Fruit fly (Drosophila melanogaster) whole organism, prepupa: ENCODE measurements around the gene CG6195.

Source experiments
- CG16779 ChIP-seq: fragments of 200-800 bp; sonication (Bioruptor generic); optimal IDR thresholded peaks from 3 replicates; lab custom pipeline; 2017; ENCODE audit warnings: missing biosample characterization, mild to moderate bottlenecking, missing genetic modification characterization
- CG6792 ChIP-seq: fragments of 200-800 bp; sonication (Bioruptor generic); optimal IDR thresholded peaks from 3 replicates; lab custom pipeline; 2016; ENCODE audit warnings: missing biosample characterization, missing genetic modification characterization
- CG6854 ChIP-seq: fragments of 200-800 bp; sonication (Bioruptor generic); optimal IDR thresholded peaks from 2 replicates; lab custom pipeline; 2017; ENCODE audit warnings: missing biosample characterization, mild to moderate bottlenecking, missing genetic modification characterization
- dsx ChIP-seq: fragments of 200-800 bp; optimal IDR thresholded peaks from 3 replicates; lab custom pipeline; 2019; ENCODE audit warnings: missing biosample characterization, mild to moderate bottlenecking, missing genetic modification characterization, moderate library complexity; ENCODE audit not compliant: poor library complexity, severe bottlenecking

dm6 chr3R:19602996-19603395 is 45.2 kb downstream of the CG6195 start, which contains the start of gene CG7342:
- TF ChIP-seq CG6854 (GFP tag; lab: Kevin White, UChicago), result no peak
- no peak for TF ChIP-seq CG6792 (GFP tag; lab: Kevin White, UChicago)
- no peak for TF ChIP-seq CG16779 (tag; lab: Kevin White, UChicago)
- TF ChIP-seq dsx (GFP tag; lab: Kevin White, UChicago), result no peak
